Worm (Caenorhabditis elegans) whole organism, L2 larva: ENCODE results near the gene T11F8.1.

Experiments
- ZK546.5 ChIP-seq: sonication (generic microtip); optimal IDR thresholded peaks from 2 replicates; lab custom pipeline; 2017; ENCODE audit warnings: missing biosample characterization, missing genetic modification characterization
- alr-1 ChIP-seq: fragments of 150-350 bp; optimal IDR thresholded peaks from 2 replicates; lab custom pipeline; 2014; ENCODE audit warnings: missing biosample characterization, missing genetic modification characterization
- aly-2 ChIP-seq: fragments of 150-350 bp; optimal IDR thresholded peaks from 2 replicates; lab custom pipeline; 2014; ENCODE audit warnings: missing biosample characterization, missing genetic modification characterization
- blmp-1 ChIP-seq: sonication (generic microtip); optimal IDR thresholded peaks from 2 replicates; lab custom pipeline; 2017; ENCODE audit warnings: missing genetic modification characterization, mild to moderate bottlenecking, missing compliant biosample characterization, antibody characterized with exemption, moderate library complexity; ENCODE audit not compliant: insufficient read depth
- lin-39 ChIP-seq: fragments of 150-350 bp; optimal IDR thresholded peaks from 2 replicates; lab custom pipeline; 2014; ENCODE audit warnings: missing biosample characterization, missing genetic modification reagents, missing genetic modification characterization
- nhr-77 ChIP-seq: fragments of 150-350 bp; optimal IDR thresholded peaks from 2 replicates; lab custom pipeline; 2014; ENCODE audit warnings: missing biosample characterization, missing genetic modification characterization

- TF ChIP-seq lin-39 (no peak), aly-2 (no peak), nhr-77 (tag; lab: Kevin White, UChicago) (no peak), ZK546.5 (no peak), alr-1 (tag; lab: Kevin White, UChicago) (no peak), blmp-1 (tag; lab: Kevin White, UChicago) (no peak)
These were observed 9.7 kb upstream of the T11F8.1 start, which contains the start of gene rme-2 for ce11 chrIV:5469739-5470138.
